Worm (Caenorhabditis elegans) whole organism, young adult: ENCODE data around the gene W06A7.2.

Experiments
- B0261.1 ChIP-seq: sonication (generic microtip); optimal IDR thresholded peaks from 2 replicates; lab custom pipeline; 2016; ENCODE audit warnings: mild to moderate bottlenecking, missing genetic modification characterization, moderate library complexity, missing compliant biosample characterization
- B0336.3 ChIP-seq: fragments of 200-800 bp; sonication (Bioruptor generic); IDR thresholded peaks from 2 replicates; pipeline ENCODE4 v1.3.6; 2022; ENCODE audit warnings: missing genetic modification characterization, missing compliant biosample characterization
- C06A6.2 ChIP-seq: fragments of 200-800 bp; sonication (Bioruptor generic); conservative IDR thresholded peaks from 2 replicates; pipeline ENCODE4 v1.3.6; 2022; ENCODE audit warnings: missing genetic modification characterization, missing compliant biosample characterization
- C17E4.6 ChIP-seq: fragments of 200-800 bp; sonication (Bioruptor generic); IDR thresholded peaks from 2 replicates; pipeline ENCODE4 v1.3.6; 2022; ENCODE audit warnings: missing genetic modification reagents, missing genetic modification characterization, missing compliant biosample characterization
- F22D6.2 ChIP-seq: sonication (generic microtip); optimal IDR thresholded peaks from 2 replicates; lab custom pipeline; 2016; ENCODE audit warnings: mild to moderate bottlenecking, missing genetic modification characterization, missing compliant biosample characterization
- F23B12.7 ChIP-seq: sonication (generic microtip); optimal IDR thresholded peaks from 2 replicates; lab custom pipeline; 2017; ENCODE audit warnings: missing genetic modification characterization, mild to moderate bottlenecking, missing compliant biosample characterization, antibody characterized with exemption, moderate library complexity; ENCODE audit not compliant: insufficient read depth
- F33H1.4 ChIP-seq: fragments of 200-800 bp; sonication (Bioruptor generic); IDR thresholded peaks from 2 replicates; pipeline ENCODE4 v1.3.6; 2022; ENCODE audit warnings: missing genetic modification reagents, missing genetic modification characterization, missing compliant biosample characterization
- F55B11.4 ChIP-seq: sonication (generic microtip); optimal IDR thresholded peaks from 2 replicates; lab custom pipeline; 2016; ENCODE audit warnings: missing compliant biosample characterization, missing genetic modification characterization, borderline replicate concordance; ENCODE audit not compliant: insufficient read depth
- K12H6.12 ChIP-seq: fragments of 200-800 bp; sonication (Bioruptor generic); optimal IDR thresholded peaks from 2 replicates; lab custom pipeline; 2018; ENCODE audit warnings: mild to moderate bottlenecking, missing genetic modification characterization, missing compliant biosample characterization
- Y56A3A.18 ChIP-seq: fragments of 200-800 bp; sonication (Bioruptor generic); IDR thresholded peaks from 2 replicates; pipeline ENCODE4 v1.3.6; 2022; ENCODE audit warnings: missing genetic modification reagents, missing genetic modification characterization, missing compliant biosample characterization
- ZK185.1 ChIP-seq: sonication (generic microtip); optimal IDR thresholded peaks from 2 replicates; lab custom pipeline; 2016; ENCODE audit warnings: mild to moderate bottlenecking, missing genetic modification characterization, missing compliant biosample characterization; ENCODE audit not compliant: poor library complexity, severe bottlenecking
- akir-1 ChIP-seq: fragments of 200-800 bp; sonication (Bioruptor generic); optimal IDR thresholded peaks from 2 replicates; lab custom pipeline; 2018; ENCODE audit warnings: mild to moderate bottlenecking, missing genetic modification characterization, moderate library complexity, missing compliant biosample characterization
- ama-1 ChIP-seq, 3 experiments: fragments of 150-350 bp in 1 of 3; sonication (generic microtip) in 2 of 3; optimal IDR thresholded peaks; 2 replicates each; lab custom pipeline; 2014 to 2018; ENCODE audit warnings: missing biosample characterization in 2 of 3, missing genetic modification characterization in 2 of 3, missing genetic modification reagents in 2 of 3
- aptf-3 ChIP-seq: fragments of 200-800 bp; sonication (Bioruptor generic); IDR thresholded peaks from 2 replicates; pipeline ENCODE4 v1.3.6; 2022; ENCODE audit warnings: missing genetic modification characterization, missing compliant biosample characterization
- attf-3 ChIP-seq: fragments of 200-800 bp; sonication (Bioruptor generic); conservative IDR thresholded peaks from 2 replicates; pipeline ENCODE4 v1.3.6; 2022; ENCODE audit warnings: missing genetic modification reagents, missing genetic modification characterization, missing compliant biosample characterization
- attf-5 ChIP-seq: fragments of 200-800 bp; sonication (Bioruptor generic); optimal IDR thresholded peaks from 2 replicates; lab custom pipeline; 2018; ENCODE audit warnings: mild to moderate bottlenecking, missing genetic modification characterization, missing compliant biosample characterization
- bed-2 ChIP-seq: fragments of 200-800 bp; sonication (Bioruptor generic); IDR thresholded peaks from 2 replicates; pipeline ENCODE4 v1.3.6; 2022; ENCODE audit warnings: missing genetic modification reagents, missing genetic modification characterization, missing compliant biosample characterization
- ccch-3 ChIP-seq: fragments of 200-800 bp; sonication (Bioruptor generic); optimal IDR thresholded peaks from 2 replicates; lab custom pipeline; 2018; ENCODE audit warnings: mild to moderate bottlenecking, missing genetic modification characterization, missing compliant biosample characterization
- ceh-27 ChIP-seq: fragments of 200-800 bp; sonication (Bioruptor generic); optimal IDR thresholded peaks from 2 replicates; lab custom pipeline; 2018; ENCODE audit warnings: mild to moderate bottlenecking, missing genetic modification characterization, moderate library complexity, missing compliant biosample characterization
- die-1 ChIP-seq: sonication (generic microtip); optimal IDR thresholded peaks from 2 replicates; lab custom pipeline; 2016; ENCODE audit warnings: missing genotype, mild to moderate bottlenecking, missing genetic modification characterization, missing compliant biosample characterization
- dpff-1 ChIP-seq: sonication (generic microtip); optimal IDR thresholded peaks from 2 replicates; lab custom pipeline; 2017; ENCODE audit warnings: mild to moderate bottlenecking, missing genetic modification characterization, missing compliant biosample characterization
- efl-1 ChIP-seq: fragments of 150-350 bp; optimal IDR thresholded peaks from 2 replicates; lab custom pipeline; 2014; ENCODE audit warnings: missing biosample characterization, missing genetic modification reagents, missing genetic modification characterization
- egl-18 ChIP-seq: fragments of 200-800 bp; sonication (Bioruptor generic); IDR thresholded peaks from 2 replicates; pipeline ENCODE4 v1.3.6; 2022; ENCODE audit warnings: missing genetic modification reagents, missing genetic modification characterization, missing compliant biosample characterization
- ekl-4 ChIP-seq: fragments of 200-800 bp; sonication (Bioruptor generic); IDR thresholded peaks from 2 replicates; pipeline ENCODE4 v1.3.6; 2022; ENCODE audit warnings: missing genetic modification reagents, missing genetic modification characterization, missing compliant biosample characterization
- gei-17 ChIP-seq: fragments of 200-800 bp; sonication (Bioruptor generic); optimal IDR thresholded peaks from 2 replicates; lab custom pipeline; 2018; ENCODE audit warnings: mild to moderate bottlenecking, missing genetic modification characterization, missing compliant biosample characterization
- him-1 ChIP-seq: sonication (generic microtip); optimal IDR thresholded peaks from 2 replicates; lab custom pipeline; 2016; ENCODE audit warnings: missing genotype, missing genetic modification reagents, missing genetic modification characterization, missing compliant biosample characterization
- hlh-12 ChIP-seq: sonication (generic microtip); optimal IDR thresholded peaks from 2 replicates; lab custom pipeline; 2016; ENCODE audit warnings: missing genetic modification characterization, missing compliant biosample characterization
- hmg-1.2 ChIP-seq: fragments of 200-800 bp; sonication (Bioruptor generic); IDR thresholded peaks from 2 replicates; pipeline ENCODE4 v1.3.6; 2022; ENCODE audit warnings: missing genetic modification reagents, missing genetic modification characterization, missing compliant biosample characterization
- hsf-1 ChIP-seq: fragments of 200-800 bp; sonication (Bioruptor generic); IDR thresholded peaks from 2 replicates; pipeline ENCODE4 v1.3.6; 2022; ENCODE audit warnings: missing genetic modification reagents, missing genetic modification characterization, missing compliant biosample characterization
- lin-54 ChIP-seq: fragments of 200-800 bp; sonication (Bioruptor generic); optimal IDR thresholded peaks from 2 replicates; lab custom pipeline; 2018; ENCODE audit warnings: mild to moderate bottlenecking, missing genetic modification characterization, missing compliant biosample characterization
- lsy-27 ChIP-seq: sonication (generic microtip); optimal IDR thresholded peaks from 2 replicates; lab custom pipeline; 2017; ENCODE audit warnings: missing genetic modification characterization, mild to moderate bottlenecking, missing compliant biosample characterization, antibody characterized with exemption, missing genotype, borderline replicate concordance; ENCODE audit not compliant: insufficient read depth
- madf-6 ChIP-seq: fragments of 200-800 bp; sonication (Bioruptor generic); IDR thresholded peaks from 2 replicates; pipeline ENCODE4 v1.3.6; 2022; ENCODE audit warnings: missing genetic modification reagents, missing genetic modification characterization, missing compliant biosample characterization
- mxl-1 ChIP-seq: sonication (generic microtip); optimal IDR thresholded peaks from 2 replicates; lab custom pipeline; 2016; ENCODE audit warnings: missing genetic modification characterization, missing compliant biosample characterization
- nhr-179 ChIP-seq: sonication (generic microtip); optimal IDR thresholded peaks from 2 replicates; lab custom pipeline; 2016; ENCODE audit warnings: mild to moderate bottlenecking, missing genetic modification characterization, missing compliant biosample characterization
- repo-1 ChIP-seq: sonication (generic microtip); optimal IDR thresholded peaks from 2 replicates; lab custom pipeline; 2017; ENCODE audit warnings: mild to moderate bottlenecking, missing genetic modification characterization, missing compliant biosample characterization
- rpc-1 ChIP-seq, 2 experiments: fragments of 150-350 bp in 1 of 2; sonication (generic microtip) in 1 of 2; optimal IDR thresholded peaks; 2 replicates each; lab custom pipeline; 2014 to 2018; ENCODE audit warnings: missing biosample characterization in 1 of 2, missing genetic modification characterization in 1 of 2, missing genetic modification reagents in 1 of 2, missing genotype in 1 of 2
- snpc-1.1 ChIP-seq: sonication (generic microtip); optimal IDR thresholded peaks from 2 replicates; lab custom pipeline; 2017; ENCODE audit warnings: missing genetic modification characterization, mild to moderate bottlenecking, missing compliant biosample characterization, antibody characterized with exemption, moderate library complexity, missing genotype, missing genetic modification reagents; ENCODE audit not compliant: insufficient read depth
- sptf-2 ChIP-seq: fragments of 200-800 bp; sonication (Bioruptor generic); optimal IDR thresholded peaks from 2 replicates; lab custom pipeline; 2018; ENCODE audit warnings: mild to moderate bottlenecking, missing genetic modification characterization, missing compliant biosample characterization
- tbx-9 ChIP-seq: sonication (generic microtip); optimal IDR thresholded peaks from 2 replicates; lab custom pipeline; 2016; ENCODE audit warnings: borderline replicate concordance, missing genetic modification characterization, inconsistent platforms, missing compliant biosample characterization
- zim-3 ChIP-seq: sonication (generic microtip); optimal IDR thresholded peaks from 2 replicates; lab custom pipeline; 2017; ENCODE audit warnings: mild to moderate bottlenecking, missing genetic modification characterization, moderate library complexity, missing compliant biosample characterization
- ztf-25 ChIP-seq: fragments of 200-800 bp; sonication (Bioruptor generic); IDR thresholded peaks from 2 replicates; pipeline ENCODE4 v1.3.6; 2022; ENCODE audit warnings: missing genetic modification reagents, missing genetic modification characterization, missing compliant biosample characterization
- ztf-26 ChIP-seq: sonication (generic microtip); optimal IDR thresholded peaks from 2 replicates; lab custom pipeline; 2017; ENCODE audit warnings: missing genetic modification characterization, missing compliant biosample characterization
- ztf-6 ChIP-seq: fragments of 200-800 bp; sonication (Bioruptor generic); IDR thresholded peaks from 2 replicates; pipeline ENCODE4 v1.3.6; 2022; ENCODE audit warnings: missing genetic modification reagents, missing genetic modification characterization, missing compliant biosample characterization

The W06A7.2 gene

ce11 chrV:14838130-14838529, 16.5 kb downstream of the W06A7.2 start (continued):
- TF ChIP-seq hsf-1 (GFP tag; lab: Robert Waterston, UW): no peak

ce11 chrV:14841660-14842059, 20.0 kb downstream of the W06A7.2 start:
- TF ChIP-seq F55B11.4 (tag; lab: Kevin White, UChicago): no peak
- TF ChIP-seq ceh-27: no peak
- TF ChIP-seq die-1 (tag; lab: Kevin White, UChicago): no peak
- TF ChIP-seq Y56A3A.18 (GFP tag; lab: Robert Waterston, UW): no peak
- TF ChIP-seq tbx-9: no peak
- no peak for TF ChIP-seq egl-18 (GFP tag; lab: Robert Waterston, UW)
- no peak for TF ChIP-seq zim-3 (tag; lab: Kevin White, UChicago)
- TF ChIP-seq hmg-1.2: no peak
- TF ChIP-seq hlh-12 (tag; lab: Kevin White, UChicago): no peak
- TF ChIP-seq repo-1 (tag; lab: Kevin White, UChicago): no peak
- TF ChIP-seq him-1 (tag; lab: Kevin White, UChicago): no peak

- TF ChIP-seq gei-17 (GFP tag; lab: Kevin White, UChicago) (no peak), ama-1 (optimal IDR thresholded peaks at IDR 0.05; lab: Kevin White, UChicago) (peak; percentile 51), ama-1 (GFP tag; optimal IDR thresholded peaks at IDR 0.05; lab: Kevin White, UChicago) (no peak), C17E4.6 (GFP tag; lab: Robert Waterston, UW) (0 out of 2 replicates have a peak, but pooled peaks have one; percentile 35), F55B11.4 (tag; lab: Kevin White, UChicago) (no peak), ccch-3 (GFP tag; lab: Kevin White, UChicago) (no peak), lsy-27 (tag; lab: Kevin White, UChicago) (no peak), B0261.1 (tag; lab: Kevin White, UChicago) (no peak), B0336.3 (0 out of 2 replicates have a peak, but pooled peaks have one; percentile 41), C06A6.2 (peak; percentile 14; the same call in 1 of the 2 replicates), lin-54 (peak; percentile 3), attf-5 (GFP tag; lab: Kevin White, UChicago) (no peak), F22D6.2 (tag; lab: Kevin White, UChicago) (no peak), ztf-25 (GFP tag; lab: Robert Waterston, UW) (no peak), mxl-1 (tag; lab: Kevin White, UChicago) (no peak), ceh-27 (no peak), efl-1 (GFP tag; lab: Kevin White, UChicago) (no peak), ZK185.1 (no peak), dpff-1 (no peak), akir-1 (GFP tag; lab: Kevin White, UChicago) (no peak), nhr-179 (tag; lab: Kevin White, UChicago) (no peak), aptf-3 (GFP tag; lab: Robert Waterston, UW) (no peak), ztf-6 (GFP tag; lab: Robert Waterston, UW) (no peak), F33H1.4 (no peak), ztf-26 (tag; lab: Kevin White, UChicago) (no peak), rpc-1 (optimal IDR thresholded peaks at IDR 0.05; lab: Kevin White, UChicago) (no peak), rpc-1 (tag; optimal IDR thresholded peaks at IDR 0.05; lab: Kevin White, UChicago) (no peak), F23B12.7 (no peak), him-1 (tag; lab: Kevin White, UChicago) (no peak), madf-6 (GFP tag; lab: Robert Waterston, UW) (no peak), hlh-12 (tag; lab: Kevin White, UChicago) (no peak), ekl-4 (no peak), bed-2 (GFP tag; lab: Robert Waterston, UW) (no peak), K12H6.12 (tag; lab: Kevin White, UChicago) (peak; percentile 20), snpc-1.1 (tag; lab: Kevin White, UChicago) (no peak), attf-3 (GFP tag; lab: Robert Waterston, UW) (no peak), sptf-2 (GFP tag; lab: Kevin White, UChicago) (no peak)
Observed at ce11 chrV:14847291-14847915, 25.8 kb downstream of the W06A7.2 start, which contains the start of gene ret-1. ret-1 (minus strand) TSS chrV:14847413.
